Worm (Caenorhabditis elegans) whole organism, young adult: ENCODE results near the gene Y39E4A.1.

Experiments used
- D2030.7 ChIP-seq: fragments of 200-800 bp; sonication (Bioruptor generic); IDR thresholded peaks from 2 replicates; pipeline ENCODE4 v1.3.6; 2022; ENCODE audit warnings: missing genetic modification reagents, missing genetic modification characterization, missing compliant biosample characterization
- F10E7.11 ChIP-seq: sonication (generic microtip); optimal IDR thresholded peaks from 2 replicates; lab custom pipeline; 2017; ENCODE audit warnings: mild to moderate bottlenecking, missing genetic modification characterization, moderate library complexity, missing compliant biosample characterization
- F39B2.1 ChIP-seq: fragments of 200-800 bp; sonication (Bioruptor generic); IDR thresholded peaks from 2 replicates; pipeline ENCODE4 v1.3.6; 2022; ENCODE audit warnings: missing genetic modification reagents, missing genetic modification characterization, missing compliant biosample characterization
- F52B5.7 ChIP-seq: sonication (generic microtip); optimal IDR thresholded peaks from 2 replicates; lab custom pipeline; 2016; ENCODE audit warnings: mild to moderate bottlenecking, missing genetic modification characterization, missing compliant biosample characterization
- F57C9.4 ChIP-seq: sonication (generic microtip); optimal IDR thresholded peaks from 2 replicates; lab custom pipeline; 2017; ENCODE audit warnings: mild to moderate bottlenecking, missing genetic modification characterization, missing compliant biosample characterization
- K11D2.4 ChIP-seq: fragments of 200-800 bp; sonication (Bioruptor generic); IDR thresholded peaks from 2 replicates; pipeline ENCODE4 v1.3.6; 2022; ENCODE audit warnings: missing genetic modification reagents, missing genetic modification characterization, missing compliant biosample characterization
- K12H6.12 ChIP-seq: fragments of 200-800 bp; sonication (Bioruptor generic); optimal IDR thresholded peaks from 2 replicates; lab custom pipeline; 2018; ENCODE audit warnings: mild to moderate bottlenecking, missing genetic modification characterization, missing compliant biosample characterization
- ZK185.1 ChIP-seq: sonication (generic microtip); optimal IDR thresholded peaks from 2 replicates; lab custom pipeline; 2016; ENCODE audit warnings: mild to moderate bottlenecking, missing genetic modification characterization, missing compliant biosample characterization; ENCODE audit not compliant: poor library complexity, severe bottlenecking
- akir-1 ChIP-seq: fragments of 200-800 bp; sonication (Bioruptor generic); optimal IDR thresholded peaks from 2 replicates; lab custom pipeline; 2018; ENCODE audit warnings: mild to moderate bottlenecking, missing genetic modification characterization, moderate library complexity, missing compliant biosample characterization
- athp-1 ChIP-seq: sonication (generic microtip); optimal IDR thresholded peaks from 2 replicates; lab custom pipeline; 2017; ENCODE audit warnings: mild to moderate bottlenecking, missing genetic modification characterization, missing compliant biosample characterization
- attf-3 ChIP-seq: fragments of 200-800 bp; sonication (Bioruptor generic); conservative IDR thresholded peaks from 2 replicates; pipeline ENCODE4 v1.3.6; 2022; ENCODE audit warnings: missing genetic modification reagents, missing genetic modification characterization, missing compliant biosample characterization
- ceh-79 ChIP-seq: sonication (generic microtip); optimal IDR thresholded peaks from 2 replicates; lab custom pipeline; 2017; ENCODE audit warnings: mild to moderate bottlenecking, missing genetic modification characterization, missing compliant biosample characterization
- efl-1 ChIP-seq: fragments of 150-350 bp; optimal IDR thresholded peaks from 2 replicates; lab custom pipeline; 2014; ENCODE audit warnings: missing biosample characterization, missing genetic modification reagents, missing genetic modification characterization
- egrh-3 ChIP-seq: fragments of 200-800 bp; sonication (Bioruptor generic); IDR thresholded peaks from 2 replicates; pipeline ENCODE4 v1.3.6; 2022; ENCODE audit warnings: missing genetic modification reagents, missing genetic modification characterization, missing compliant biosample characterization
- him-1 ChIP-seq: sonication (generic microtip); optimal IDR thresholded peaks from 2 replicates; lab custom pipeline; 2016; ENCODE audit warnings: missing genotype, missing genetic modification reagents, missing genetic modification characterization, missing compliant biosample characterization
- hlh-12 ChIP-seq: sonication (generic microtip); optimal IDR thresholded peaks from 2 replicates; lab custom pipeline; 2016; ENCODE audit warnings: missing genetic modification characterization, missing compliant biosample characterization
- hmg-1.2 ChIP-seq: fragments of 200-800 bp; sonication (Bioruptor generic); IDR thresholded peaks from 2 replicates; pipeline ENCODE4 v1.3.6; 2022; ENCODE audit warnings: missing genetic modification reagents, missing genetic modification characterization, missing compliant biosample characterization
- hmg-20 ChIP-seq: fragments of 200-800 bp; sonication (Bioruptor generic); IDR thresholded peaks from 2 replicates; pipeline ENCODE4 v1.3.6; 2022; ENCODE audit warnings: missing genetic modification reagents, missing genetic modification characterization, missing compliant biosample characterization
- let-607 ChIP-seq, 2 experiments: fragments of 200-800 bp in 1 of 2; sonication (Bioruptor generic) in 1 of 2; sonication (generic microtip) in 1 of 2; optimal IDR thresholded peaks; 2 replicates each; lab custom pipeline; 2016 to 2018; ENCODE audit warnings: mild to moderate bottlenecking in 2 of 2, missing compliant biosample characterization in 2 of 2, missing genetic modification characterization in 2 of 2, moderate library complexity in 2 of 2, missing genotype in 1 of 2
- lin-35 ChIP-seq, 3 experiments: fragments of 150-350 bp in 2 of 3; sonication (generic microtip) in 1 of 3; optimal IDR thresholded peaks; 2 replicates each; lab custom pipeline; 2014 to 2018; ENCODE audit warnings: missing biosample characterization in 3 of 3, missing genetic modification characterization in 3 of 3, missing genetic modification reagents in 3 of 3
- lsl-1 ChIP-seq: fragments of 200-800 bp; sonication (Bioruptor generic); optimal IDR thresholded peaks from 2 replicates; lab custom pipeline; 2018; ENCODE audit warnings: mild to moderate bottlenecking, missing genetic modification characterization, moderate library complexity, missing compliant biosample characterization
- nhr-90 ChIP-seq: sonication (generic microtip); optimal IDR thresholded peaks from 2 replicates; lab custom pipeline; 2016; ENCODE audit warnings: missing genotype, mild to moderate bottlenecking, missing genetic modification characterization, missing compliant biosample characterization
- rcor-1 ChIP-seq: fragments of 200-800 bp; sonication (Bioruptor generic); IDR thresholded peaks from 2 replicates; pipeline ENCODE4 v1.3.6; 2022; ENCODE audit warnings: missing genetic modification reagents, missing genetic modification characterization, missing compliant biosample characterization
- repo-1 ChIP-seq: sonication (generic microtip); optimal IDR thresholded peaks from 2 replicates; lab custom pipeline; 2017; ENCODE audit warnings: mild to moderate bottlenecking, missing genetic modification characterization, missing compliant biosample characterization
- snpc-1.1 ChIP-seq: sonication (generic microtip); optimal IDR thresholded peaks from 2 replicates; lab custom pipeline; 2017; ENCODE audit warnings: missing genetic modification characterization, mild to moderate bottlenecking, missing compliant biosample characterization, antibody characterized with exemption, moderate library complexity, missing genotype, missing genetic modification reagents; ENCODE audit not compliant: insufficient read depth
- snpc-4 ChIP-seq, 5 experiments: fragments of 150-350 bp in 1 of 5; sonication (generic microtip) in 4 of 5; optimal IDR thresholded peaks; 2 replicates each; lab custom pipeline; 2014 to 2018; ENCODE audit warnings: missing genetic modification characterization in 5 of 5, missing biosample characterization in 3 of 5, antibody characterized with exemption in 2 of 5, mild to moderate bottlenecking in 2 of 5, missing compliant biosample characterization in 2 of 5, missing genotype in 2 of 5, moderate library complexity in 2 of 5, missing genetic modification reagents in 1 of 5
- tbp1 ChIP-seq: fragments of 200-800 bp; sonication (Bioruptor generic); optimal IDR thresholded peaks from 2 replicates; lab custom pipeline; 2018; ENCODE audit warnings: mild to moderate bottlenecking, missing genetic modification characterization, missing compliant biosample characterization
- unc-130 ChIP-seq: sonication (generic microtip); optimal IDR thresholded peaks from 2 replicates; lab custom pipeline; 2016; ENCODE audit warnings: missing genetic modification reagents, missing genetic modification characterization, missing compliant biosample characterization
- zfh-2 ChIP-seq: fragments of 200-800 bp; sonication (Bioruptor generic); conservative IDR thresholded peaks from 2 replicates; pipeline ENCODE4 v1.3.6; 2022; ENCODE audit warnings: missing genetic modification reagents, missing genetic modification characterization, missing compliant biosample characterization
- ztf-22 ChIP-seq: fragments of 200-800 bp; sonication (Bioruptor generic); optimal IDR thresholded peaks from 2 replicates; lab custom pipeline; 2018; ENCODE audit warnings: mild to moderate bottlenecking, missing genetic modification characterization, moderate library complexity, missing compliant biosample characterization
- ztf-28 ChIP-seq: fragments of 200-800 bp; sonication (Bioruptor generic); IDR thresholded peaks from 2 replicates; pipeline ENCODE4 v1.3.6; 2022; ENCODE audit warnings: missing genetic modification reagents, missing genetic modification characterization, missing compliant biosample characterization
- ztf-6 ChIP-seq: fragments of 200-800 bp; sonication (Bioruptor generic); IDR thresholded peaks from 2 replicates; pipeline ENCODE4 v1.3.6; 2022; ENCODE audit warnings: missing genetic modification reagents, missing genetic modification characterization, missing compliant biosample characterization

The Y39E4A.1 gene

DNA sequence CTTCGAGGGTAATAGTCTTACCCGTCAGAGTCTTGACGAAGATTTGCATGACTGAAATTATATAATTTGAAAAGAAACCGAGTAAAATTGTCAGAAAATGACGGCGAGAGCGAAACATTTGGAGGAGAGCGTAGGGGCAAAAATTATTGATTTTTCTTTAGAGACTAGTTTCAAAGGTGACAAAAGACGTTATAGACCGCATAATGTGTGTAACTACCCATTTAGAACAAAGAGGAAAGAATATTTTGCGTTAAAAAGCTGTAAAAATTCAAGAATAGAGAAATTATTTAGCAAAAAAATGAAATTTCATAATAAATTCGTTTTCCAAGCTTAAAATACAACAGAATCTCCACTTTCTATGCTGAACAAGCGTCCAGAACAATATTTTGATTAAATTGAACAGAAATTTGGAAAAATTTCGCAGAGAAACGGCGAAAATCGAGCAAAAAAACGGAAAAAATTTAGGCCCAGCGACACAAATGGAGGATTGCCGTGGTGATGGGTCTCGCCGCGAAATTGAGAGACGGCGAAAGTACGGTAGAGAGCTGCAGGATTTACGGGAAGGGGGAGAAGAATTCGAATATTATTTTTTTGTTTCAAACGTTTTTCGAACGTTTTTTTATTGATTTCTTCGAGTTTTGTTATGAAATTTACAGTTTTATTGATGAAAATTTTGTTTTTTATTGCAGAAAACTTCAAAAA is 27.4 kb downstream of the Y39E4A.1 start, which contains the start of the genes ubq-2 and frg-1 (continued):
- no peak for TF ChIP-seq F39B2.1
- peak; percentile 35 for TF ChIP-seq snpc-4 (GFP tag; optimal IDR thresholded peaks at IDR 0.05; lab: Kevin White, UChicago)
- peak; percentile 3 to 56 (median 41) for TF ChIP-seq snpc-4 (tag; optimal IDR thresholded peaks at IDR 0.05; lab: Kevin White, UChicago)
- TF ChIP-seq lsl-1 (GFP tag; lab: Kevin White, UChicago): peak; percentile 96
- TF ChIP-seq athp-1: peak; percentile 30
- TF ChIP-seq akir-1 (GFP tag; lab: Kevin White, UChicago): no peak
- TF ChIP-seq ztf-6 (GFP tag; lab: Robert Waterston, UW): no peak

DNA sequence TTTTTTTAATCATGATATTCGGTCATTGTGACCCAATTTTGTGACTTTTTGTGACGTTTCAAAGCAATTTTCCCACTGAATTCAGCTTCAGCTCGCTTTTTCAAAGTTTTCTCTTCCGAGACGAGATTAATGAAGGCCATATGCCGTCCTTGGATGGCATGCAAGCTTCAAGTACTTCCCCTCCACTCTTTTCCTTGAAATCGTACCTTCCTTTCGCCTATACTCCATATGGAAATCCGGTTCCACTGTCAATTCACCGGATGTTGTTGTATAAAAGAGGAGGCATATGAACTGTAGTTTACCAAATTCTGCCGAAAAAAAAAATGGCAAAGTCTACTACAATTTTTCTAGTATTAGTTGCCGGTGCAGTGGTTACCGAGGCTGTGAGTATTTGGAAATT is 29.6 kb downstream of the Y39E4A.1 start, which contains the start of gene ZK1010.4:
Gene ZK1010.4, plus strand, starts transcription at position 301 of the 400 bp plus-strand sequence.
- TF ChIP-seq rcor-1 (GFP tag; lab: Robert Waterston, UW) (no peak), hmg-20 (GFP tag; lab: Robert Waterston, UW) (no peak), snpc-1.1 (tag; lab: Kevin White, UChicago) (no peak), athp-1 (no peak), attf-3 (no peak)
- TF ChIP-seq, all 124 proteins: peak for 0

DNA sequence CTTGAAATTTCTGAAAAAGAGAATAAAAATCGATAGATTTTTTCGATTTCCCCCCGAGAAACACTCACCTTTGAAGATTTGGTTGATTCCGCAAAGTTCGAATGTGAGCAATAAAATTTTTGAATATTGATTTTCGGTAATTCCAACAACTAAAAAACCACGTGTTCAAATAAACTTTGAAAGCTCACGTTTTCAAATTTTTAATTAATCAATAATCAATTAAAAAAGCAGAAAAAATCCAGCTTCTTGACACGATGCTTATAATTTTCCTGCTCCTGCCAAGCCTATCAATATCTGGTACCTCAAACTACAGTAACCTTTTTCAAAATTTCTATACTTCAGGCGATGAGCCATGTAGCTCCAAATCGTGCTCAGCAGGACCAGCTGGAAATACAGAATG is 36.2 kb downstream of the Y39E4A.1 start, which contains the start of gene ZK1010.5:
Gene ZK1010.5, minus strand, starts transcription at position 101 of the 400 bp plus-strand sequence.
- no peak for TF ChIP-seq let-607 (tag; optimal IDR thresholded peaks at IDR 0.05; lab: Kevin White, UChicago)
- TF ChIP-seq efl-1: no peak
- TF ChIP-seq, all 124 proteins: peak for 0

DNA sequence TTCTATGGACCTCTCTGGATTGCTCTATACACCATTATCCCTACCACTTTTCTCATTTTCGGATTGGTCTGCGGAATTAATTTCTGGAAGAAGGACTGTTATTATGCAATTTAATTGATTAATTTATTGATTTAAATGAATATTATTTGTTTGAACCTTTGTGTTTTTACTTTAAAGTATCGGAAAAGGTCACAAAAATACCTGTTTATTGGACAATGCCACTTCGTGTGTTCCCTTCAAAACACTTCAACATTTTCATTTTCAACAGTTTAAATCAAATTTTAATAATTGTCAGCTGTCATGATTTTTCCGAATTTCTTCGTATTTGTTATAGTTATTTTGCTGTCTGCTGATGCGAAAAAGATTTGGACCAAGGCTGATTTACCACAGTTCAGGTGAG is 39.8 kb downstream of the Y39E4A.1 start, which contains the start of gene ZK1010.12:
Gene ZK1010.12, plus strand, starts transcription at position 301 of the 400 bp plus-strand sequence.
- TF ChIP-seq D2030.7 (no peak), attf-3 (no peak), F57C9.4 (tag; lab: Kevin White, UChicago) (no peak), ceh-79 (tag; lab: Kevin White, UChicago) (no peak), ztf-28 (GFP tag; lab: Robert Waterston, UW) (no peak), unc-130 (no peak)

DNA sequence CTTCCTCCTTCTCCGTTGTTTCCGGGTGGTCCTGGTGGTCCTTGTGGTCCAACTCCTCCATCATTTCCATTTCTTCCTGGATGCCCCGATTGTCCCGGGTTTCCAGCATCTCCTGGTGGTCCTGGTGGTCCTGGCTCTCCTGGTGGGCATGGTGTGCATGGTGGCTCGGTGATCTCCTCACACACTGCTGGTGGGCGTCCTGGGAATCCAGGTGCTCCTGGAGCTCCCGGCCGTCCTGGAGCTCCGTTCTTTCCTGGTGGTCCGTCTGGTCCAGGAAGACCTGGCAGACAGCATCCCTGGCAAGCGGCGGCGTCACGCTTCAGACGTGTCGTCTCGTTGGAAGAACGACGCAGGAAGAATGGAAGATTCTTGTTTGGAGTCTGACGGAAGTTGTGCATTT is 41.8 kb downstream of the Y39E4A.1 start:
- no peak for TF ChIP-seq hmg-1.2 (GFP tag; lab: Robert Waterston, UW)
- no peak for TF ChIP-seq hlh-12 (tag; lab: Kevin White, UChicago)
- TF ChIP-seq repo-1 (tag; lab: Kevin White, UChicago): no peak
- no peak for TF ChIP-seq F10E7.11 (tag; lab: Kevin White, UChicago)
- TF ChIP-seq ztf-22: no peak
- TF ChIP-seq K12H6.12 (tag; lab: Kevin White, UChicago): no peak
- no peak for TF ChIP-seq tbp1
- TF ChIP-seq F39B2.1: no peak
- TF ChIP-seq lin-35 (GFP tag; optimal IDR thresholded peaks at IDR 0.05; lab: Kevin White, UChicago): no peak
- TF ChIP-seq F52B5.7 (tag; lab: Kevin White, UChicago): no peak
- peak; percentile 84; the same call in 1 of the 2 replicates for TF ChIP-seq egrh-3 (GFP tag; lab: Robert Waterston, UW)
- no peak for TF ChIP-seq ztf-28 (GFP tag; lab: Robert Waterston, UW)
- no peak for TF ChIP-seq ZK185.1 (tag; lab: Kevin White, UChicago)
- no peak for TF ChIP-seq nhr-90 (tag; lab: Kevin White, UChicago)
- TF ChIP-seq athp-1: no peak
- TF ChIP-seq him-1 (tag; lab: Kevin White, UChicago): no peak
- peak; percentile 82 for TF ChIP-seq zfh-2 (GFP tag; lab: Robert Waterston, UW)
- TF ChIP-seq K11D2.4: no peak
